Worm (Caenorhabditis elegans): ENCODE data around the gene Y57G11C.23.

ce11 chrIV:14877657-14878056, 16.1 kb upstream of the Y57G11C.23 start:
- TF ChIP-seq W03F9.2 (tag; optimal IDR thresholded peaks at IDR 0.05): no peak
- TF ChIP-seq dao-5 (tag; optimal IDR thresholded peaks at IDR 0.05): no peak
